Worm (Caenorhabditis elegans): Measurements from ENCODE around the gene K11G9.5.

- TF ChIP-seq nhr-20 (tag; optimal IDR thresholded peaks at IDR 0.05) = no peak
- no peak for TF ChIP-seq nhr-237 (tag; optimal IDR thresholded peaks at IDR 0.05)
- no peak for TF ChIP-seq nhr-11 (tag; optimal IDR thresholded peaks at IDR 0.05)
These were observed 4.6 kb downstream of the K11G9.5 start for ce11 chrV:6683740-6684139.
